Fruit fly (Drosophila melanogaster) whole organism: ENCODE measurements around the gene CG8500.

Experiments used
- CG8478 ChIP-seq: fragments of >200 bp; optimal IDR thresholded peaks from 2 replicates; lab custom pipeline; 2018; ENCODE audit warnings: inconsistent platforms
- Dll ChIP-seq: fragments of >200 bp; optimal IDR thresholded peaks from 2 replicates; lab custom pipeline; 2017
- EcR ChIP-seq, 2 experiments: fragments of >200 bp; optimal IDR thresholded peaks; 2 replicates each; lab custom pipeline; 2017; ENCODE audit warnings: missing biosample characterization in 2 of 2, missing genetic modification characterization in 2 of 2, missing genetic modification reagents in 2 of 2
- pan ChIP-seq: fragments of >200 bp; optimal IDR thresholded peaks from 2 replicates; lab custom pipeline; 2017
- psq ChIP-seq: fragments of >200 bp; optimal IDR thresholded peaks from 2 replicates; lab custom pipeline; 2017
- usp ChIP-seq: fragments of >200 bp; optimal IDR thresholded peaks from 2 replicates; lab custom pipeline; 2017; ENCODE audit warnings: missing biosample characterization, missing genetic modification characterization, mixed read lengths

CG8500 gene

dm6 chr3R:9756187-9756586, 28.3 kb upstream of the CG8500 start, which contains the start of the genes Alg12 and Rpt3R:
Gene Alg12 (plus strand): TSS chr3R:9756491.
Gene Rpt3R (minus strand): TSS chr3R:9756510.
- TF ChIP-seq CG8478 (lab: Kevin White, UChicago) (no peak), psq (lab: Kevin White, UChicago) (no peak)

dm6 chr3R:9759360-9760191, 24.9 kb upstream of the CG8500 start, which contains the start of gene Mpi:
Gene Mpi (plus strand): TSS chr3R:9759622.
- no peak for TF ChIP-seq Dll
- no peak for TF ChIP-seq usp
- TF ChIP-seq CG8478 (lab: Kevin White, UChicago), result no peak
- TF ChIP-seq pan, result no peak
- TF ChIP-seq EcR (GFP tag; optimal IDR thresholded peaks at IDR 0.05; lab: Kevin White, UChicago), result no peak
- no peak for TF ChIP-seq psq (lab: Kevin White, UChicago)

- TF ChIP-seq psq (lab: Kevin White, UChicago), result no peak
- no peak for TF ChIP-seq Dll
- TF ChIP-seq usp, result no peak
- TF ChIP-seq CG8478 (lab: Kevin White, UChicago), result no peak
- TF ChIP-seq pan, result no peak
- TF ChIP-seq EcR (GFP tag; optimal IDR thresholded peaks at IDR 0.05; lab: Kevin White, UChicago), result no peak
Measured at dm6 chr3R:9762955-9763931, 21.2 kb upstream of the CG8500 start, which contains the start of the genes Snap24 and CG8478. Gene Snap24 (minus strand): TSS chr3R:9763150. Gene CG8478 (plus strand): TSS chr3R:9763650.

DNA sequence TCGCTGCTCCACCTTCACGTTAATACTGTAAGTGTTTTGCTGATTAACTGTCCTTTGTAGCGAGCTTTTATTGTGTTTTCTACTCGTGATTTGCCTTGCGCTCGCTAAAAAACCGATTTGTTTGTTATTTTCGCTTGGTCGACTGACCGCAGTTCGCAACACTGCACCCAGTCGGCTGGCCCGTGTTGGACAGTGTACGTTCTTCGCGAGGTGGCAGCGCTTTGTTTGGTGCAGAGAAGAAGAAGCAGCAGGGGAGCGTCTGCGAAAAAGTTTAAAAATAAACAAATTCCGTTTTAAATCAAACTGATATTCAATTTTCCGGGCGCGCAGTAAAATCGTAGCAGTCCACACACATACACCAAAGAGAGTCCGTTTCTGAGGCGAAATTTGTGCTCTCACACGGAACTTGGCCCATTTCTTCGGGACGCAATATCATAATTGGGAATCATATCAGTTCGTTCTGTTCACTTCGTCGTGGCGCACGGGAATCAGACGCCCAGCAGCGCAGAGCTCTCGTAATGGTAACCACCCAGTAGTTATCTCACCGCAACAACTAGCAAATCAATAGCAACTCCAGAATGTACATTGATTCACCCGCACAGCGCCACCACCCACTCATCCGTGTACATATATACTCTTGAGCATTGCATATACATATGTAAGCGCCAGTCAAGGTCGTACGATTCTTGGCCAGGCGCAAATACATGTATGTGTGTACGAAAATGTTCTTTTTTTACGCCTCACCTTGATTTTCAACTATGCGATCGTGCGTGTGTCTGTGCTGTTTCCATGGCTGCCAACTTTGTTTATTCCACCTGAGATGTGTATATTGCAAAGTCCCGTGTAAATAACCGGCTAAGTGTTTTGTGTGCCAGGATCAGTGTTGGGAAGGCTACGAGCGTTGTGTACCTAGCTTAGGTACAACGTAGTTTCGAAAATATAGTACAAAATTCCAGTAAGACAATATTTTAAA, 16.5 kb upstream of the CG8500 start, which contains the start of gene Naa80:
Naa80 (plus strand) TSS at position 215 of the 973 bp plus-strand sequence.
- no peak for TF ChIP-seq pan
- TF ChIP-seq usp, result no peak
- no peak for TF ChIP-seq Dll

DNA sequence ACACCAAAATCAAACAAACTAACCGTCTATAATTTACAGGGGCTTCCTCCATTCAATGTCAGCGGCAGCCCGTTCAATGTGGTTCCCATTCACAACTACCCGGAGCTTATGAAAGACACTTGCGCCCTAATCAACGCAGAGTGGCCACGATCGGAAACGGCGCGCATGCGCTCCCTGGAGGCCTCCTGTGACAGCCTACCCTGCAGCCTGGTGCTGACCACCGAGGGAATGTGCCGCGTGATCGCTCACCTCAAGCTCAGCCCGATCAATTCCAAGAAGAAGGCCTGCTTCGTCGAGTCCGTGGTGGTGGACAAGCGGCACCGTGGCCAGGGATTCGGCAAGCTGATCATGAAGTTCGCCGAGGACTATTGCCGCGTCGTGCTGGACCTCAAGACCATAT, 15.6 kb upstream of the CG8500 start, which contains the start of gene MED6:
MED6 (minus strand) TSS at position 101 of the 400 bp plus-strand sequence.
- TF ChIP-seq usp (no peak), Dll (no peak), EcR (GFP tag; optimal IDR thresholded peaks at IDR 0.05; lab: Kevin White, UChicago) (no peak), psq (lab: Kevin White, UChicago) (no peak), CG8478 (lab: Kevin White, UChicago) (no peak), pan (no peak)

- TF ChIP-seq CG8478 (lab: Kevin White, UChicago) (no peak), EcR (GFP tag; optimal IDR thresholded peaks at IDR 0.05; lab: Kevin White, UChicago) (no peak), usp (no peak), pan (no peak), Dll (no peak), psq (lab: Kevin White, UChicago) (no peak)
Measured at dm6 chr3R:9770127-9770526, 14.3 kb upstream of the CG8500 start.

DNA sequence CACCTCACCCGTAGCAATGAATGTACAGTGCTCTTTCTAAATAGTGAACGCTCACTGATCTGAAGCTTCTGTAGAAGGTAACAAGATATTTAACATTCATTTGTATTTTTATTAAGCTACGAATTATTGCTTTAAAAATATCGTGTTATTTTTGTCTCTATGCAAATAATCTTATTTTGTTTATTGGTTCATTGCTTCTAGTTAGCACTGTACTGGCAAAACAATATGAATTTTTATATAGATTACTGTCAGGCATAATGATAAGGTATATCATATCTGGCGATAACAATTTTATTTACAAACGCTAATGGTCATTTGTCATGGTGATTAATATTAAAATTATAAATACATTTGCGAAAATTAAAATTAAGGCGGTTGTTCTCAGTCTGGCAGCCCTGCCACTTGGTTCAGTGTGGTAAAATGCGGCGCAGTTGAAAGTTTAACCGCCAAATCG, 12.9 kb upstream of the CG8500 start, which contains the start of gene CG9471:
CG9471 (minus strand) TSS at position 24 of the 454 bp plus-strand sequence.
- no peak for TF ChIP-seq CG8478 (lab: Kevin White, UChicago)
- no peak for TF ChIP-seq usp
- no peak for TF ChIP-seq Dll
- TF ChIP-seq psq (lab: Kevin White, UChicago), result no peak
- TF ChIP-seq pan, result no peak
- no peak for TF ChIP-seq EcR (GFP tag; optimal IDR thresholded peaks at IDR 0.05; lab: Kevin White, UChicago)

dm6 chr3R:9774147-9774546, 10.3 kb upstream of the CG8500 start, which contains the start of gene Whamy:
Gene Whamy (minus strand): TSS chr3R:9774419.
- no peak for TF ChIP-seq CG8478 (lab: Kevin White, UChicago)
- no peak for TF ChIP-seq usp
- TF ChIP-seq Dll, result no peak
- TF ChIP-seq EcR (GFP tag; optimal IDR thresholded peaks at IDR 0.05; lab: Kevin White, UChicago), result no peak
- TF ChIP-seq psq (lab: Kevin White, UChicago), result no peak
- TF ChIP-seq pan, result no peak

dm6 chr3R:9774821-9775220, 9.6 kb upstream of the CG8500 start, which contains the start of gene topi:
Gene topi (plus strand): TSS chr3R:9775121.
- TF ChIP-seq EcR (GFP tag; optimal IDR thresholded peaks at IDR 0.05; lab: Kevin White, UChicago), result no peak
- TF ChIP-seq pan, result no peak
- TF ChIP-seq CG8478 (lab: Kevin White, UChicago), result no peak
- no peak for TF ChIP-seq Dll
- TF ChIP-seq psq (lab: Kevin White, UChicago), result no peak
- TF ChIP-seq usp, result no peak

DNA sequence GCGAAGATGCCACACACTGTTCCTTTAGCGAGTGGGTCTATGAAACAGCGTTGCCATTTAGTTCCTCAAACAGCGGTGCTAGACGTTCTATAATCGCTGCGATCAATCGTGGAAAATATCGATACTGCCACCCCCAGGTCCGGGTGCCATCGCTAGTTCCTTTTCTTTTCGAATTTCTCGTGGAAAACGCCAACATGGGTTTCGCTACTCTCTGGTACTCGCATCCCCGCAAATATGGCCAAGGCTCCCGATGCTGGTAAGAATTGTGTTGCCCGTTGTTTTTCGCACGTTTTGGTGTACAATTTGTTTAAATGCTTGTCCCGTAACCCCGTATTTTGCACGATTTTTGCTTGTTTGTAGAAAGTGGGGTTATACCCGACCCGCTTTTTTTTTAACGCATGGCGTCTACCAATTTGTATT, 6.5 kb upstream of the CG8500 start, which contains the start of gene RpS29:
RpS29 (plus strand) TSS at position 102 of the 420 bp plus-strand sequence.
- TF ChIP-seq CG8478 (lab: Kevin White, UChicago) (no peak), Dll (no peak), EcR (GFP tag; optimal IDR thresholded peaks at IDR 0.05; lab: Kevin White, UChicago) (no peak), usp (no peak), pan (no peak), psq (lab: Kevin White, UChicago) (no peak)

DNA sequence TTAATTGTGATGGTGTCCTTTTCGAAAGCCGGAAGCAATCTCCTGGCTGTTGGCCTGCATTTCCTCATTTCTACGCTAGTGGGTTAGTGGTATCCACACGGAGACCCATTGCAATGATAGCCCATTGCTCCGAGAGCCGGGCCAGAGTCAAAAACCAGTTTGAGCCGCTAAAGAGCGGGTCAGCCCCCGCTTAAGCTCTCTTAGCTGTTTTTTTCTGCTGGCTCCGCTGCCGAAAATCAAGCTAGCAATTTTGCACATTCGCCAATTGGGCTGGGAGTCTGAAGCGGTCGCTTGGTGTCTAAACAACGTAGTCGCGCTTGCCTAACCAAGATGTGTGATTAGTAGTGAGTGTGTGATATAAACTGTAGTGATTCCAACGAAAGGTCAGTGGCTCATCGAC, 4.7 kb upstream of the CG8500 start, which contains the start of gene CG12947:
CG12947 (plus strand) TSS at position 301 of the 400 bp plus-strand sequence.
- TF ChIP-seq psq (lab: Kevin White, UChicago) (no peak), EcR (GFP tag; optimal IDR thresholded peaks at IDR 0.05; lab: Kevin White, UChicago) (no peak), CG8478 (lab: Kevin White, UChicago) (no peak), Dll (no peak), usp (no peak), pan (no peak)
